Fruit fly (Drosophila melanogaster): ENCODE data around the gene Polr2B.

The Polr2B gene

DNA sequence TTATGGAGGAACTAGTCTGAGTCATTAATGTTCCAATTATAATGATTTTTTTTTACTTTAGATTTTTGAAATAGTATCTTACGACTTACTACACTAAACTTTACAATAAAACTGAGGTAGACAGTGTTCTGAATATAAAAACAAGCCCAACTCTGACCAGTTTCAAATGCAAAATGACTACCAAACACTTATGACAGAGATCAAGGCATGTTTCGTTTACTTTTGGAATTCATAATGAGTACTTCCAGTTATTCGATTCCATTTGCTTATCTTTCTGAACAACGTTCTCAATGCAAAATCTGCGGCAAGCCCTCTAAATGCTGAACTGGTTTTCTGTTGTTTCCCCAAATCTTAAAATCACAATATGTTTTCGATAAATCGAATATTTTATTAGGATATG, 26.2 kb downstream of the Polr2B start, which contains the start of gene CG14355 (continued):
- TF ChIP-seq bcd (GFP tag; optimal IDR thresholded peaks at IDR 0.05) (no peak), Blimp-1 (GFP tag; optimal IDR thresholded peaks at IDR 0.05) (no peak), CG9215 (GFP tag; IDR thresholded peaks at IDR 0.05) (no peak), nau (GFP tag; optimal IDR thresholded peaks at IDR 0.05) (no peak), CG3838 (GFP tag; optimal IDR thresholded peaks at IDR 0.05) (no peak), D19B (GFP tag; optimal IDR thresholded peaks at IDR 0.05) (no peak), wek (GFP tag; optimal IDR thresholded peaks at IDR 0.05) (no peak), NfI (GFP tag; optimal IDR thresholded peaks at IDR 0.05) (no peak), fd3F (GFP tag; optimal IDR thresholded peaks at IDR 0.05) (no peak)

DNA sequence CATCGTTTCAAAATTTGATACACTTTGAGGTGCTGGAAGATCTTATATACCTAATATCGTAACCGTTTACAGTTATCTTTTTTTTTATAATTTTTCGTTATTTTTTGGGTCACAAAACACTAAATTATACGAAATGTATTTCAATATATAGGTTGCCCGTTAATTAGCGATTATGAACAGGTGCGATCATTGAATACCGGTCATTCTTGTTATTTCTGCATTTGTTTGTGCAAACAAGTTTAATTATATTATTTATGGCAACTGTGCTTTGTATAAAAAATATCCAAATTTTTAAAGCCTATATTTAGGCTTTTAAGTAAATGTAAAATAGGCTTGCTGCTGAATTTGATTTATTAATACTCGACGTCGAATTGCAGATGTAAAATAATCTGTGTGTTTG, 27.0 kb downstream of the Polr2B start, which contains the start of gene CG42500:
Gene CG42500, minus strand, starts transcription at position 101 of the 400 bp plus-strand sequence.
- TF ChIP-seq Hr3 (GFP tag; optimal IDR thresholded peaks at IDR 0.05) (no peak), Nf-YA (GFP tag; IDR thresholded peaks at IDR 0.05) (no peak), CG10959 (GFP tag; IDR thresholded peaks at IDR 0.05) (no peak), phol (tag; optimal IDR thresholded peaks at IDR 0.05) (no peak), Meics (GFP tag; optimal IDR thresholded peaks at IDR 0.05) (no peak), Ptx1 (GFP tag; IDR thresholded peaks at IDR 0.05) (no peak), NFAT (GFP tag; IDR thresholded peaks at IDR 0.05) (no peak), her (GFP tag; optimal IDR thresholded peaks at IDR 0.05) (no peak), MTF-1 (GFP tag; optimal IDR thresholded peaks at IDR 0.05; ENCODE audit: borderline replicate concordance) (no peak), CG15514 (GFP tag; optimal IDR thresholded peaks at IDR 0.05) (no peak), CG10267 (tag; optimal IDR thresholded peaks at IDR 0.05) (no peak), CG4328 (GFP tag; optimal IDR thresholded peaks at IDR 0.05) (no peak), ci (GFP tag; IDR thresholded peaks at IDR 0.05) (no peak), GATAe (GFP tag; conservative IDR thresholded peaks at IDR 0.05) (no peak), CG1024 (GFP tag; IDR thresholded peaks at IDR 0.05) (no peak), CG3995 (GFP tag; optimal IDR thresholded peaks at IDR 0.05) (no peak), en (GFP tag; optimal IDR thresholded peaks at IDR 0.05) (no peak), pho (GFP tag; optimal IDR thresholded peaks at IDR 0.05) (no peak), CG10431 (GFP tag; optimal IDR thresholded peaks at IDR 0.05) (no peak)

DNA sequence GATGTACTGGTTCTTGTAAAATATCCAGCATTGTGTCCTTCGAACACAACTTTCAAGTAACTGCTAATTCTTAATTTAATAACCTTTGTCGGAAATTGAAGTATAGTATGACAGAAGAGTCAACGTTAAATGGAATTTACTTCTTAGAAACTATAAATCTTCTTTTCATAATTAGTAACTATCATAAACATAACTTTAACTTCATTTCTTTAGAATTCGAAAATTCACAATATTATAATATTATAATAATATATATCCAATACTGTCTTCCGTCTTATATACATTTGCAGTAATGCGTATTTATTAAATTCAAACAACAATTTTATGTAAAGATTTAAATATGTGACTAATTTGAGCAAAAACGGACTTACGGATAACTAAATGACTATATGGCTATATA, 28.1 kb downstream of the Polr2B start, which contains the start of gene Recs1:
Gene Recs1, minus strand, starts transcription at position 101 of the 400 bp plus-strand sequence.
- no peak for TF ChIP-seq lilli (GFP tag; optimal IDR thresholded peaks at IDR 0.05)

DNA sequence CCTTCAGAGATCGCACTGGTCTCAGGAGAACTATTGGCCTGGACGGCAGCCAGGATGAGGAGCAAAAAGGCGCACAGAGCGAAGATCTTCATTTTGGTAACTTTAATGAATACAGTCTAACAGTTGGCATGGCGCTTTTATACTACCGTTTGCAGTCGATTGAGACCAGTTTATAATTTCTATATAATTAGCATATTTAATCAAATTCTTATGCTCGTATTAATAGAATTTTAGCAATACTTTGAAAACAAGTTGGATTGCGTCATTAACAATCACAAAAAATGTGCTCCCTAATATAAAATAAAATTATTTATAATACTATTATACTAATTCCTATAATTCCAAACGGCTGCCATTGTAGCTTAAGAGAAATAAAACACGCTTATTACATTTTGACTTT, 28.8 kb downstream of the Polr2B start, which contains the start of gene CG44215:
Gene CG44215, minus strand, starts transcription at position 101 of the 400 bp plus-strand sequence.
- TF ChIP-seq Drgx (GFP tag; IDR thresholded peaks at IDR 0.05) = no peak
- TF ChIP-seq wor (GFP tag; IDR thresholded peaks at IDR 0.05) = no peak
- TF ChIP-seq ems (GFP tag; optimal IDR thresholded peaks at IDR 0.05) = no peak
- no peak for TF ChIP-seq croc (GFP tag; conservative IDR thresholded peaks at IDR 0.05)
- no peak for TF ChIP-seq sens-2 (GFP tag; IDR thresholded peaks at IDR 0.05)
- no peak for TF ChIP-seq tgo (GFP tag; IDR thresholded peaks at IDR 0.05)
- no peak for TF ChIP-seq Dad (GFP tag; optimal IDR thresholded peaks at IDR 0.05)
- TF ChIP-seq pzg (GFP tag; optimal IDR thresholded peaks at IDR 0.05) = no peak
- TF ChIP-seq CG8290 (GFP tag; optimal IDR thresholded peaks at IDR 0.05) = no peak
- no peak for TF ChIP-seq CG8290 (tag; optimal IDR thresholded peaks at IDR 0.05)
- TF ChIP-seq gsb (GFP tag; IDR thresholded peaks at IDR 0.05) = no peak
- no peak for TF ChIP-seq CG15073 (GFP tag; optimal IDR thresholded peaks at IDR 0.05)
- no peak for TF ChIP-seq stc (GFP tag; IDR thresholded peaks at IDR 0.05)

All from whole organism, embryonic.